Worm (Caenorhabditis elegans): Measurements from ENCODE around the gene tac-1.

tac-1 gene

DNA sequence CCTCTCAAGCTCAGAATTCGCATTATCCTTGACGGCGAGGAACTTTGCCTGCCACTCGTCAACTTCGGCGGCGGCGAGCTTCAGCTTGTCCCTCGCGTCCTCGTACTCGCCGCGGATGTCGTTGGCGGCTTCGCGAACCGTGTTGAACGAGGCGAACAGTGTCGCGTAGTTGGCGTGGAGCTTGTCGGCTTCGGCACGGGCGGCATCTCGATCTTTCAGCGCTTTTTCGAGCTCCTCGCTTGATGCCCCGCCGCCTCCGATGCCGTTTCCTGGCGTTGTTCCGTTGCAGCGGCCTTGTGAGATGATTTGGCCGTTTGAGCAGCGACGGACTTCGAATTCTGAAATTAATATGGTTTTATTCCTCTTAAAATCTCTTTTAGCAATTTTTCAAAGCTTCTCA is 431 bp downstream of the tac-1 start:
- TF ChIP-seq C38D4.7 (GFP tag; optimal IDR thresholded peaks at IDR 0.05) = no peak
- TF ChIP-seq ceh-24 (tag; optimal IDR thresholded peaks at IDR 0.05) = no peak
- TF ChIP-seq hlh-15 (tag; optimal IDR thresholded peaks at IDR 0.05) = no peak
- TF ChIP-seq eyg-1 (tag; optimal IDR thresholded peaks at IDR 0.05) = no peak
- TF ChIP-seq npax-4 (tag; optimal IDR thresholded peaks at IDR 0.05) = no peak
- TF ChIP-seq K02D7.2 (tag; optimal IDR thresholded peaks at IDR 0.05) = no peak
- no peak for TF ChIP-seq ahr-1 (tag; optimal IDR thresholded peaks at IDR 0.05)
- no peak for TF ChIP-seq unc-86 (tag; optimal IDR thresholded peaks at IDR 0.05)
- TF ChIP-seq dve-1 (tag; optimal IDR thresholded peaks at IDR 0.05) = no peak

DNA sequence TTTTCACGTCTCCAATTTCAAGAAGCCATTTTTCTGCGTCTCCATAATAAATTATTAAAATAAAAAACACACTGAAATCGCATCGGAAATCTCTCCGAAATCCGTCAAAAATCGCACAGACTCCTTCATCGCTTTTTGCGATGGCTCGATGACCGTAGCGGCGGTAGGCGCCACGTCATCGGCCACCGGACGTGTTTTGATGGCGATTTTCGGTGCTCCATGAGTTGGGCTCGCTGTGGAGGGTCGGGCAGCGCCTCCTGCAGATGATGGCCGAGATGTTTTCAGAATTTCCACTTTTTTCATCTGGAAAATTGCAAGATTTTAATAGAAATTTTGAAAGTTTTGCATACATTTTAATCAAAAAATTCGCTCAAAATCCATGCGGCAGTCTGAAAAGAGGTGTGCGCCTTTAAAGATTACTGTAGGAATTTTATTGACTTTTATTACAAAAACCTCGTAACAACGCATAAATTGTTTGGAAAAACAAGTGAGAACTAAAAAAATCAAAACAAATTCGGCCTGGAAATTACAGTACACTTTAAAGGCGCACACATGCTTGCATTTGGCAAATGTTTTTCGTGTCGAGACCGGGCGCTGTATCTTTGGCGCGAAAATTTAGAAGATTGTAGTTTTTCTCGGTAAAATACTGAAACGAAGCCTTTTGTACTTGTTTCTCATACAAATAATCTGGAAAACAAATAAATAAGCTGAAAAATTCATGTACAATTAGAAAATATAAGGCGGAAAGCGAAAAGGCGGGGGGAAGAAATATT is 1.3 kb downstream of the tac-1 start, which contains the start of gene smg-9:
TSS of gene smg-9 (minus strand) at position 663 of the 773 bp plus-strand sequence.
- TF ChIP-seq npax-4 (tag; optimal IDR thresholded peaks at IDR 0.05) (no peak), nhr-11 (tag; optimal IDR thresholded peaks at IDR 0.05) (no peak), hlh-13 (GFP tag; optimal IDR thresholded peaks at IDR 0.05) (no peak), ceh-30 (tag; optimal IDR thresholded peaks at IDR 0.05) (no peak), sox-2 (GFP tag; IDR thresholded peaks at IDR 0.05) (no peak), ceh-31 (tag; optimal IDR thresholded peaks at IDR 0.05) (no peak), ceh-48 (tag; optimal IDR thresholded peaks at IDR 0.05) (no peak), ama-1 (optimal IDR thresholded peaks at IDR 0.05) (no peak), pat-9 (tag; optimal IDR thresholded peaks at IDR 0.05) (no peak), pros-1 (tag; optimal IDR thresholded peaks at IDR 0.05) (no peak), C08G9.2 (tag; optimal IDR thresholded peaks at IDR 0.05) (no peak), T23F11.4 (GFP tag; optimal IDR thresholded peaks at IDR 0.05) (no peak), elt-4 (tag; optimal IDR thresholded peaks at IDR 0.05) (no peak), unc-42 (tag; optimal IDR thresholded peaks at IDR 0.05) (no peak), gmeb-2 (tag; optimal IDR thresholded peaks at IDR 0.05) (no peak)

DNA sequence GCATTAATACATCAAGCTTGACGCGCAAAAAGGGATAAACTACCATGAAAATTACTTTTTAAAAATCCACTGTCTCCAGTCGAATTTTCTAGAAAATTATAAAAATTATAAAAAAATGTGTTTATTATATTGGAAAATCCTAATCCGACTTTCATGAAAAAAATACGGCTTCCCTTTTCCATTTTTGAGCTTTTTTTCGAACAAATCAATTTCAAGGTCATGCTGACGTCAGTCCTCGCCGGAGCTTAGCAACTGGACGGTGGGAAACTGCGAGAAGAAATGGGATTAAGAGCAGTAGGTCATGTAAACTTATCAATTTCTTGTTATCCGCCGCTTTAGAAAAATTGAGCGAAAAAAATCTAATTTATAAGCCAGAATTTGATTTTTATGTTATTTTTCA is 8.6 kb downstream of the tac-1 start:
- TF ChIP-seq pag-3 (tag; optimal IDR thresholded peaks at IDR 0.05; ENCODE audit: borderline replicate concordance) (no peak), nhr-232 (tag; optimal IDR thresholded peaks at IDR 0.05) (no peak), sdc-2 (tag; optimal IDR thresholded peaks at IDR 0.05) (no peak), unc-3 (GFP tag; conservative IDR thresholded peaks at IDR 0.05) (no peak), unc-3 (tag; optimal IDR thresholded peaks at IDR 0.05) (no peak), K02D7.2 (tag; optimal IDR thresholded peaks at IDR 0.05) (no peak), pha-2 (tag; optimal IDR thresholded peaks at IDR 0.05) (no peak), T23F11.4 (GFP tag; optimal IDR thresholded peaks at IDR 0.05) (no peak), tbx-7 (tag; optimal IDR thresholded peaks at IDR 0.05) (no peak), unc-42 (tag; optimal IDR thresholded peaks at IDR 0.05) (no peak)

DNA sequence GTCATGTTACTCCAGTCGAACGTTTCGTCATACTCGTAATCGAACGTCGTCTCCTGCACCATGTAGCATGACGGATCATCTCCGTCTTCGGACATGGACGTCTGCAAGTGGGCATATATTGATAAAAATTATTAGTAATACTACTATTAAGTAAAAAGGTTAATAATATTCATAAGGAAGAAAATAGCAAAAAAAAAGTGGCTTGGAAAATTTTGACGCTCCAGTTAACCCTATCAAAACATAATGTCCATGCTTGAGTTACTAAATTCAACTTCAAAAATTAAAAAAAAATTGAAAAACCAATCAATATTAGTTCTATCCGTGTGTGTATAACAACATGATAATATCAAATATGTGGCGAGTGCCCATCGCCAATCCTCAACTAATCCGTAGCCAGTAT is 14.5 kb downstream of the tac-1 start, which contains the start of gene npr-34:
TSS of gene npr-34 (minus strand) at position 101 of the 400 bp plus-strand sequence.
- TF ChIP-seq ama-1 (optimal IDR thresholded peaks at IDR 0.05) = no peak
- TF ChIP-seq nhr-232 (tag; optimal IDR thresholded peaks at IDR 0.05) = no peak
- TF ChIP-seq sox-4 (tag; optimal IDR thresholded peaks at IDR 0.05) = no peak
- TF ChIP-seq ceh-9 (tag; optimal IDR thresholded peaks at IDR 0.05) = no peak
- TF ChIP-seq gmeb-2 (tag; optimal IDR thresholded peaks at IDR 0.05) = no peak
- TF ChIP-seq ahr-1 (tag; optimal IDR thresholded peaks at IDR 0.05) = no peak
- TF ChIP-seq sdc-2 (tag; optimal IDR thresholded peaks at IDR 0.05) = no peak
- no peak for TF ChIP-seq unc-55 (GFP tag; optimal IDR thresholded peaks at IDR 0.05)
- TF ChIP-seq lim-6 (tag; optimal IDR thresholded peaks at IDR 0.05) = no peak
- no peak for TF ChIP-seq ets-4 (tag; optimal IDR thresholded peaks at IDR 0.05)

DNA sequence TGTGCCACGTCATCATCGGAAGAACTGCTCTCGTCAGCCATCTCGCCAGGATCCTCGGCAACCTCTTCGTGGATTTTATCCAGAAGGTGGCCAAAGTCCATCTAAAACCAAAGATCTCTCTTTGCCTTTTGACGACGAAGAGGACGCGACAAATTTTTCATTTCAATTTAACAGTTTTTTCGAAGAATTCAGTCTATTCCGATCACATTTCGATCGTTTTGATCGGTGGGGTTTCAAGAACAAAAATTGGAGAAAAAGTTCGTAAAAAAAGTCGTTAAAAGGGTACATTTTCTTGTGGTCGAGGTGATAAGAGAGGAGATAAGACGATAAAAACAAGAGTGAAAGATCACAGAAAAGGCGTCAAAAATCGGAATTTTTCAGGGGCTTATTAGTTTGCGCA is 20.3 kb downstream of the tac-1 start, which contains the start of gene glna-1:
TSS of gene glna-1 (minus strand) at position 101 of the 400 bp plus-strand sequence.
- TF ChIP-seq fkh-10 (GFP tag; optimal IDR thresholded peaks at IDR 0.05) = no peak
